Worm (Caenorhabditis elegans): Measurements from ENCODE around the gene ttll-9.

DNA sequence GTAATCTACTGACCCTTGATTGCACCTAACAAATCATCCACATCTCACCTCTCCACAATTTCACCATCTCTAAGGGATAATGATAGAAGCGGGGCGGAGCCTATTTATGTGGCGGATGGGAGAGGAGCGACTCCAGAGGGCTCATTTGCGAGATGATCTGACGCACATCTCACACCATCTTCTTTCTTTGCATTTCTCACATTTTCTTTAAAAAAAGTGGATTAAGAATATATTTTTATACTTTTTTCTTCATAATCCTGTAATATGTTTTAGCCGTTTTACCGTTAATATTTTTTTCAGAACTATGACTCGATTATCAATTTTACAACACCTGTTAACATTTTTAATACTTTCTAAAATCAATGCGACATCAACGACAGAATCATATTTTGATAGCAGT, 4.9 kb downstream of the ttll-9 start, which contains the start of gene pbo-5:
- TF ChIP-seq unc-55 (GFP tag; optimal IDR thresholded peaks at IDR 0.05) (no peak), fos-1 (tag; optimal IDR thresholded peaks at IDR 0.05) (no peak), unc-39 (tag; optimal IDR thresholded peaks at IDR 0.05) (no peak), mab-5 (tag; optimal IDR thresholded peaks at IDR 0.05) (no peak), F13H6.1 (tag; optimal IDR thresholded peaks at IDR 0.05) (no peak), nhr-21 (tag; optimal IDR thresholded peaks at IDR 0.05) (no peak), nhr-25 (tag; optimal IDR thresholded peaks at IDR 0.05) (no peak), sma-3 (GFP tag; optimal IDR thresholded peaks at IDR 0.05) (no peak), ama-1 (optimal IDR thresholded peaks at IDR 0.05) (no peak)
